Worm (Caenorhabditis elegans) whole organism, L2 larva: Measurements from ENCODE around the gene F37C4.8.

ENCODE experiments used
- C34F6.9 ChIP-seq: fragments of 150-350 bp; optimal IDR thresholded peaks from 2 replicates; lab custom pipeline; 2014; ENCODE audit warnings: missing biosample characterization, missing genetic modification characterization
- F13H6.1 ChIP-seq: sonication (generic microtip); optimal IDR thresholded peaks from 2 replicates; lab custom pipeline; 2016; ENCODE audit warnings: missing genetic modification characterization, missing compliant biosample characterization
- R02D3.7 ChIP-seq: fragments of 150-350 bp; optimal IDR thresholded peaks from 2 replicates; lab custom pipeline; 2014; ENCODE audit warnings: missing biosample characterization, missing genetic modification characterization
- Y55F3AM.14 ChIP-seq: fragments of 200-800 bp; sonication (Bioruptor generic); optimal IDR thresholded peaks from 2 replicates; lab custom pipeline; 2018; ENCODE audit warnings: mild to moderate bottlenecking, missing genetic modification characterization, missing compliant biosample characterization
- ZK546.5 ChIP-seq: sonication (generic microtip); optimal IDR thresholded peaks from 2 replicates; lab custom pipeline; 2017; ENCODE audit warnings: missing biosample characterization, missing genetic modification characterization
- alr-1 ChIP-seq: fragments of 150-350 bp; optimal IDR thresholded peaks from 2 replicates; lab custom pipeline; 2014; ENCODE audit warnings: missing biosample characterization, missing genetic modification characterization
- aly-2 ChIP-seq: fragments of 150-350 bp; optimal IDR thresholded peaks from 2 replicates; lab custom pipeline; 2014; ENCODE audit warnings: missing biosample characterization, missing genetic modification characterization
- ama-1 ChIP-seq: fragments of 150-350 bp; optimal IDR thresholded peaks from 2 replicates; lab custom pipeline; 2018; ENCODE audit warnings: inconsistent platforms
- blmp-1 ChIP-seq: sonication (generic microtip); optimal IDR thresholded peaks from 2 replicates; lab custom pipeline; 2017; ENCODE audit warnings: missing genetic modification characterization, mild to moderate bottlenecking, missing compliant biosample characterization, antibody characterized with exemption, moderate library complexity; ENCODE audit not compliant: insufficient read depth
- ceh-16 ChIP-seq: fragments of 150-350 bp; optimal IDR thresholded peaks from 2 replicates; lab custom pipeline; 2014; ENCODE audit warnings: missing biosample characterization, missing genetic modification characterization
- ceh-82 ChIP-seq: fragments of 150-350 bp; optimal IDR thresholded peaks from 2 replicates; lab custom pipeline; 2014; ENCODE audit warnings: missing biosample characterization, missing genetic modification characterization
- egl-27 ChIP-seq: sonication (generic microtip); optimal IDR thresholded peaks from 3 replicates; lab custom pipeline; 2017; ENCODE audit warnings: missing biosample characterization, missing genetic modification reagents, missing genetic modification characterization
- elt-1 ChIP-seq: fragments of 150-350 bp; optimal IDR thresholded peaks from 2 replicates; lab custom pipeline; 2014; ENCODE audit warnings: missing biosample characterization, missing genetic modification characterization
- elt-3 ChIP-seq: sonication (generic microtip); optimal IDR thresholded peaks from 2 replicates; lab custom pipeline; 2017; ENCODE audit warnings: missing biosample characterization, missing genetic modification characterization
- fos-1 ChIP-seq: fragments of 150-350 bp; optimal IDR thresholded peaks from 2 replicates; lab custom pipeline; 2014; ENCODE audit warnings: missing biosample characterization, missing genetic modification characterization
- gmeb-1 ChIP-seq: fragments of 150-350 bp; optimal IDR thresholded peaks from 2 replicates; lab custom pipeline; 2014; ENCODE audit warnings: missing biosample characterization, missing genetic modification characterization
- lin-13 ChIP-seq: fragments of 150-350 bp; optimal IDR thresholded peaks from 2 replicates; lab custom pipeline; 2014; ENCODE audit warnings: missing biosample characterization, missing genetic modification reagents, missing genetic modification characterization
- mbf-1 ChIP-seq: sonication (generic microtip); optimal IDR thresholded peaks from 2 replicates; lab custom pipeline; 2017; ENCODE audit warnings: missing biosample characterization, missing genetic modification characterization
- mdl-1 ChIP-seq, 2 experiments: fragments of 150-350 bp in 1 of 2; sonication (generic microtip) in 1 of 2; optimal IDR thresholded peaks; 2 replicates each; lab custom pipeline; 2017; ENCODE audit warnings: missing biosample characterization in 2 of 2, missing genetic modification characterization in 2 of 2
- nhr-10 ChIP-seq: sonication (generic microtip); optimal IDR thresholded peaks from 2 replicates; lab custom pipeline; 2017; ENCODE audit warnings: missing biosample characterization, missing genetic modification characterization
- nhr-12 ChIP-seq: fragments of 150-350 bp; optimal IDR thresholded peaks from 2 replicates; lab custom pipeline; 2014; ENCODE audit warnings: missing biosample characterization, missing genetic modification characterization
- nhr-21 ChIP-seq: fragments of 150-350 bp; optimal IDR thresholded peaks from 2 replicates; lab custom pipeline; 2014; ENCODE audit warnings: missing biosample characterization, missing genetic modification characterization
- nhr-23 ChIP-seq: fragments of 150-350 bp; optimal IDR thresholded peaks from 2 replicates; lab custom pipeline; 2014; ENCODE audit warnings: missing biosample characterization, missing genetic modification reagents, missing genetic modification characterization
- nhr-25 ChIP-seq: fragments of 150-350 bp; sonication (generic microtip); optimal IDR thresholded peaks from 3 replicates; lab custom pipeline; 2014; ENCODE audit warnings: missing biosample characterization, missing genetic modification characterization
- nhr-77 ChIP-seq: fragments of 150-350 bp; optimal IDR thresholded peaks from 2 replicates; lab custom pipeline; 2014; ENCODE audit warnings: missing biosample characterization, missing genetic modification characterization
- peb-1 ChIP-seq: fragments of 150-350 bp; optimal IDR thresholded peaks from 2 replicates; lab custom pipeline; 2014; ENCODE audit warnings: missing biosample characterization, missing genetic modification characterization
- skn-1 ChIP-seq: sonication (generic microtip); optimal IDR thresholded peaks from 2 replicates; lab custom pipeline; 2017; ENCODE audit warnings: missing biosample characterization, missing genetic modification characterization
- sma-3 ChIP-seq: sonication (generic microtip); optimal IDR thresholded peaks from 2 replicates; lab custom pipeline; 2016; ENCODE audit warnings: missing genetic modification reagents, missing genetic modification characterization, missing compliant biosample characterization
- unc-55 ChIP-seq: fragments of 150-350 bp; sonication (generic microtip); optimal IDR thresholded peaks from 3 replicates; lab custom pipeline; 2014; ENCODE audit warnings: missing biosample characterization, missing genetic modification reagents, missing genetic modification characterization
- unc-62 ChIP-seq: fragments of 150-350 bp; optimal IDR thresholded peaks from 2 replicates; lab custom pipeline; 2014; ENCODE audit warnings: missing biosample characterization, missing genetic modification reagents, missing genetic modification characterization
- ztf-11 ChIP-seq: sonication (generic microtip); optimal IDR thresholded peaks from 2 replicates; lab custom pipeline; 2017; ENCODE audit warnings: missing biosample characterization, missing genetic modification characterization
- ztf-4 ChIP-seq: fragments of 150-350 bp; optimal IDR thresholded peaks from 2 replicates; lab custom pipeline; 2014; ENCODE audit warnings: missing biosample characterization, missing genetic modification characterization

The F37C4.8 gene

DNA sequence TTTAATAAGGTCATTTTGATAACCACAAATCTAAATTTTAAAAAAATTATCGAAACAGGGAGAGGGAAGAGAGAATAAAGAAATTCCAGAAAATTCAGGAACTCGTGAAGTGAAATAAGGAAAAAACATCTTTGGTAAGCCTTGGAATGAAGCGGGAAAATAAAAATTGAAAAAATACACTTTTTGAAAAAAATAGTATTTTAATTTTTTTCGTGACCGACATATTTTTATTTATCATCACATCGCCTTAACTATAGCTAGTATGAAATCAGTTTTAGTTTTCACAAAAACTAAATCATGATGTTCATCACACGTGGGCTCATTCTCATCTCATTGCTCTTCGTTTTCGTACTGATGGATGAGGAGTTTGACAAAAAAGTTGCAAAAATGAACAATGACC is 28.1 kb upstream of the F37C4.8 start, which contains the start of gene F56D6.13:
F56D6.13 (plus strand) TSS at position 301 of the 400 bp plus-strand sequence.
- no peak for TF ChIP-seq ceh-16 (tag; lab: Kevin White, UChicago)
- TF ChIP-seq fos-1 (tag; lab: Kevin White, UChicago): no peak
- no peak for TF ChIP-seq mdl-1 (tag; optimal IDR thresholded peaks at IDR 0.05; lab: Kevin White, UChicago)
- TF ChIP-seq elt-1 (tag; lab: Kevin White, UChicago): no peak
- no peak for TF ChIP-seq nhr-23 (tag; lab: Kevin White, UChicago)
- no peak for TF ChIP-seq nhr-12 (tag; lab: Kevin White, UChicago)
- TF ChIP-seq egl-27: no peak
- TF ChIP-seq, all 48 proteins: peak for 0

DNA sequence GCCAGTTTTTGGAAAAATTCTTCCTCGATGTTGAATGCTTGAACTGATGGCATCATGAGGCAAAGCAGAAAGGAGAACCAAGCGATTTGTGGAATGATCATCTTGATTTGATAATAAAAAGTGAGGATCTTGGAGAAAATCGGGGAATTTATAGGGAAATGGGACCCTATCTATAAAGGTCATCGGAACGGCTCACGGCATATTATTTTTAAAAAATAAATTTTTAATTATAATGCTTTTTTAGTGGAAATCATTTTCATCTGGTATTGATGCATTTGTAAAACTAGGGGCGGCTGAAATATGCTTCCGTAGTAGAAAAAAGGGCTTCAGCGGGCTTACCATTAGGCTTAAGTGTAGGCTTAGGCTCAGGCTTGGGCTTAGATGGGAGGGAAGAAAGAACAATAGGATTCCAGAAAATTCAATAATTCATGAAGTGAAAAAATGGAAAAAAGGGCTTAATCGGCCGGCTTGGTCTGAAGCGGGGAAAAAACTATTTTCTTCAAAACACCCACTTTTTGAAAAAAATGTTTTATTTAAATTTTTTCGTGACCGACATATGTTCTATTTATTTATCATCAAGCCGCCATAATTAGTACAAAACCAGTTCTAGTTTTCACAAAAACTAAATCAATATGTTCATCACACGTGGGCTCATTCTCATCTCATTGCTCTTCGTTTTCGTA is 26.6 kb upstream of the F37C4.8 start, which contains the start of the genes F56D6.22 and F56D6.12:
F56D6.22 (minus strand) TSS at position 101 of the 683 bp plus-strand sequence.
F56D6.12 (plus strand) TSS at position 633 of the 683 bp plus-strand sequence.
- TF ChIP-seq nhr-25 (tag; lab: Kevin White, UChicago): no peak
- no peak for TF ChIP-seq elt-1 (tag; lab: Kevin White, UChicago)
- no peak for TF ChIP-seq skn-1 (tag; lab: Kevin White, UChicago)
- no peak for TF ChIP-seq nhr-10 (tag; lab: Kevin White, UChicago)
- TF ChIP-seq nhr-21 (tag; lab: Kevin White, UChicago): no peak
- TF ChIP-seq C34F6.9 (tag; lab: Kevin White, UChicago): no peak
- TF ChIP-seq unc-62: no peak
- TF ChIP-seq nhr-12 (tag; lab: Kevin White, UChicago): no peak
- TF ChIP-seq peb-1 (tag; lab: Kevin White, UChicago): no peak
- no peak for TF ChIP-seq ceh-82 (tag; lab: Kevin White, UChicago)
- no peak for TF ChIP-seq ZK546.5
- no peak for TF ChIP-seq ama-1

DNA sequence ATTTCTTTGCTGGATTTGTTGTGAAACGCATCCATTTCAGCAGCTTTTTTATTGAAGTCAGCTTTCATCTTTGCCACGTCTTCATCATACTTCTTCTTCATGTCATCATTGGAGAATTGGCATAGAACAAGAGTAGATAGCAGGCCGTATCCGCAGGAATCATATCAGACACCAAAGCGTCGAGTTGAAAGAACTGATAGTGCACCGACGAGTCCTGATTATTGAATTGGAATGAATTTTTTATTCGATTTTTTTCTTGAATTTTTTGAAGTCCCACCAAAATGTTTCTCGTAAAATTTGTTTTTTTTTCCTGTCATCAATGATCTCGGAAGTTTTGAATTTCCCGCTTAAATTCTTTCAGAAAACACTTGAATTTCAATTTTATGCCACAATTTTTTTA is 25.4 kb upstream of the F37C4.8 start, which contains the start of gene F56D6.11:
F56D6.11 (minus strand) TSS at position 101 of the 400 bp plus-strand sequence.
- no peak for TF ChIP-seq blmp-1 (tag; lab: Kevin White, UChicago)

DNA sequence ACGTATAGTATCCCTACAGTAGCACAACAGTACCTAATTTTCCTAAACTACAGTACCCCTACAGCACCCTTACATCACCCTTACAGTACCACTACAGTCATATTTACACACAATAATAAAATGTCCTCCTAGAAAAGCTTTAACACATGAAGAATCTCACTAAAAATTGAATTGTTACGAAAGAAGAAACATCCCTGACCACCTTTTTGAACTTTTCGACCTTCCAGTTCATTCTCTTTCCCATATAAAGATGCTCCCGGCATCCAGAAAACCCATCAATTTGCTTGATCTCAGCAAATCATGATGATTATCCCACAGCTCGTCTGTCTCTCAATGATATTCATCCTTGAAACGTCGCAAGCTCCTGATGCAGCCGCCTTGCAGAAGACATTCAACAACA is 23.6 kb upstream of the F37C4.8 start, which contains the start of gene F56D6.21:
F56D6.21 (plus strand) TSS at position 301 of the 400 bp plus-strand sequence.
- TF ChIP-seq mbf-1 (tag; lab: Kevin White, UChicago): no peak
- TF ChIP-seq gmeb-1: no peak
- TF ChIP-seq nhr-12 (tag; lab: Kevin White, UChicago): no peak
- TF ChIP-seq lin-13 (GFP tag; lab: Kevin White, UChicago): no peak
- no peak for TF ChIP-seq elt-3
- no peak for TF ChIP-seq F13H6.1 (tag; lab: Kevin White, UChicago)
- TF ChIP-seq nhr-10 (tag; lab: Kevin White, UChicago): no peak
- no peak for TF ChIP-seq ZK546.5
- TF ChIP-seq ztf-4 (tag; lab: Kevin White, UChicago): no peak
- no peak for TF ChIP-seq C34F6.9 (tag; lab: Kevin White, UChicago)
- TF ChIP-seq peb-1 (tag; lab: Kevin White, UChicago): no peak
- TF ChIP-seq nhr-21 (tag; lab: Kevin White, UChicago): no peak
- TF ChIP-seq ama-1: no peak

DNA sequence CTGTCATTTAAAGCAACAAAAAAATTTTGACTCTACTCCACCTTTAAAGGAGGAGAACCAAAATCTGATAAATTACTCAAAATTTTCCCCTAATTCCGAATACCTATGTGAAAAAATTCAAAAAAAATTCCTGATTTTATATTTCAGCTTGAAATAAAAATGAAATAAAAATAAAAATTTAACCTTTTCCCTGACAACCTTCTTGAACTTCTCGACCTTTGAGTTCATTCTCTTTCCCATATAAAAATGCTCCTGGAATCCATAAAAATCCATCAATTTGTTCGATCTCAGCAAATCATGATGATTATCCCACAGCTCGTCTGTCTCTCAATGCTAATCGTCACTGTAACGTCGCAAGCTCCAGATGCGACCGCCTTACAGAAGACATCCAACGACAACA is 21.9 kb upstream of the F37C4.8 start, which contains the start of gene F56D6.6:
F56D6.6 (plus strand) TSS at position 301 of the 400 bp plus-strand sequence.
- no peak for TF ChIP-seq ztf-11 (tag; lab: Kevin White, UChicago)
- TF ChIP-seq unc-62: no peak
- TF ChIP-seq nhr-10 (tag; lab: Kevin White, UChicago): no peak
- no peak for TF ChIP-seq blmp-1 (tag; lab: Kevin White, UChicago)
- no peak for TF ChIP-seq R02D3.7 (tag; lab: Kevin White, UChicago)
- no peak for TF ChIP-seq sma-3 (GFP tag; lab: Kevin White, UChicago)
- TF ChIP-seq elt-3: no peak
- TF ChIP-seq mdl-1 (tag; optimal IDR thresholded peaks at IDR 0.05; lab: Kevin White, UChicago): no peak
- no peak for TF ChIP-seq ZK546.5
- no peak for TF ChIP-seq fos-1 (tag; lab: Kevin White, UChicago)
- no peak for TF ChIP-seq nhr-77
- TF ChIP-seq mbf-1 (tag; lab: Kevin White, UChicago): no peak
- TF ChIP-seq alr-1 (tag; lab: Kevin White, UChicago): no peak
- TF ChIP-seq Y55F3AM.14 (GFP tag; lab: Kevin White, UChicago): no peak
- TF ChIP-seq aly-2 (tag; lab: Kevin White, UChicago): no peak
- TF ChIP-seq nhr-25 (tag; lab: Kevin White, UChicago): no peak
- no peak for TF ChIP-seq unc-55 (GFP tag; lab: Kevin White, UChicago)
